Worm (Caenorhabditis elegans) whole organism, L1 larva: ENCODE results near the gene srlf-36.

ENCODE experiments used
- aly-2 ChIP-seq: fragments of 150-350 bp; optimal IDR thresholded peaks from 2 replicates; lab custom pipeline; 2014; ENCODE audit warnings: missing biosample characterization, missing genetic modification characterization
- elt-2 ChIP-seq: sonication (generic microtip); optimal IDR thresholded peaks from 2 replicates; lab custom pipeline; 2016; ENCODE audit warnings: missing genetic modification characterization, mild to moderate bottlenecking, inconsistent platforms, missing compliant biosample characterization, missing genetic modification reagents
- lsy-2 ChIP-seq, 2 experiments: fragments of 150-350 bp; optimal IDR thresholded peaks; 2 replicates each; lab custom pipeline; 2014; ENCODE audit warnings: missing biosample characterization in 2 of 2, missing genetic modification characterization in 2 of 2
- mdl-1 ChIP-seq, 2 experiments: fragments of 150-350 bp; optimal IDR thresholded peaks; 2 replicates each; lab custom pipeline; 2014 to 2017; ENCODE audit warnings: missing biosample characterization in 2 of 2, missing genetic modification characterization in 2 of 2, inconsistent platforms in 1 of 2
- mep-1 ChIP-seq: fragments of 150-350 bp; optimal IDR thresholded peaks from 2 replicates; lab custom pipeline; 2014; ENCODE audit warnings: missing biosample characterization, missing genetic modification characterization
- nhr-12 ChIP-seq: sonication (generic microtip); optimal IDR thresholded peaks from 2 replicates; lab custom pipeline; 2017; ENCODE audit warnings: missing biosample characterization, missing genetic modification characterization
- nhr-84 ChIP-seq: sonication (generic microtip); optimal IDR thresholded peaks from 2 replicates; lab custom pipeline; 2017; ENCODE audit warnings: missing biosample characterization, missing genetic modification characterization
- snpc-4 ChIP-seq: fragments of 150-350 bp; optimal IDR thresholded peaks from 2 replicates; lab custom pipeline; 2014; ENCODE audit warnings: missing biosample characterization, missing genetic modification characterization
- snu-23 ChIP-seq: sonication (generic microtip); optimal IDR thresholded peaks from 2 replicates; lab custom pipeline; 2016; ENCODE audit warnings: missing genetic modification characterization, missing compliant biosample characterization
- sox-4 ChIP-seq: sonication (generic microtip); optimal IDR thresholded peaks from 2 replicates; lab custom pipeline; 2016; ENCODE audit warnings: missing genetic modification characterization, missing compliant biosample characterization
- swsn-7 ChIP-seq: sonication (generic microtip); optimal IDR thresholded peaks from 2 replicates; lab custom pipeline; 2016; ENCODE audit warnings: missing genetic modification characterization, missing compliant biosample characterization
- vab-15 ChIP-seq: sonication (generic microtip); optimal IDR thresholded peaks from 2 replicates; lab custom pipeline; 2017; ENCODE audit warnings: missing genotype, mild to moderate bottlenecking, missing genetic modification characterization, missing compliant biosample characterization
- zag-1 ChIP-seq: fragments of 150-350 bp; optimal IDR thresholded peaks from 2 replicates; lab custom pipeline; 2014; ENCODE audit warnings: missing biosample characterization, missing genetic modification characterization

ce11 chrV:562834-563233, 46.7 kb downstream of the srlf-36 start, which contains the start of gene C14C6.2:
- TF ChIP-seq nhr-84 (tag; lab: Kevin White, UChicago) (no peak), lsy-2 (tag; optimal IDR thresholded peaks at IDR 0.05; lab: Kevin White, UChicago) (no peak), mdl-1 (tag; optimal IDR thresholded peaks at IDR 0.05; lab: Kevin White, UChicago) (no peak), elt-2 (tag; lab: Kevin White, UChicago) (no peak), snpc-4 (tag; lab: Kevin White, UChicago) (no peak), aly-2 (tag; lab: Kevin White, UChicago) (no peak), swsn-7 (no peak), snu-23 (no peak), vab-15 (tag; lab: Kevin White, UChicago) (no peak), mep-1 (tag; lab: Kevin White, UChicago) (no peak), nhr-12 (tag; lab: Kevin White, UChicago) (no peak), sox-4 (tag; lab: Kevin White, UChicago) (no peak), zag-1 (tag; lab: Kevin White, UChicago) (no peak)
